Fruit fly (Drosophila melanogaster) whole organism, prepupa: ENCODE measurements around the gene RpL7-like.

Source experiments
- CG11294 ChIP-seq: fragments of 200-800 bp; sonication (Bioruptor generic); IDR thresholded peaks from 2 replicates; pipeline ENCODE4 v1.3.6; 2022; ENCODE audit warnings: missing biosample characterization, missing genetic modification characterization
- CG11902 ChIP-seq: fragments of 200-800 bp; sonication (Bioruptor generic); optimal IDR thresholded peaks from 3 replicates; lab custom pipeline; 2016; ENCODE audit warnings: missing biosample characterization, missing genetic modification characterization
- Hr38 ChIP-seq: sonication (Bioruptor generic); optimal IDR thresholded peaks from 2 replicates; lab custom pipeline; 2016; ENCODE audit warnings: missing biosample characterization, missing genetic modification characterization
- OdsH ChIP-seq: fragments of 200-800 bp; sonication (Bioruptor generic); optimal IDR thresholded peaks from 3 replicates; lab custom pipeline; 2016; ENCODE audit warnings: missing biosample characterization, missing genetic modification characterization
- pdm3 ChIP-seq: fragments of 200-800 bp; sonication (Bioruptor generic); optimal IDR thresholded peaks from 3 replicates; lab custom pipeline; 2016; ENCODE audit warnings: missing biosample characterization, missing genetic modification characterization

dm6 chr2L:12078695-12079094 lies 22.6 kb downstream of the RpL7-like start:
- TF ChIP-seq CG11294 (GFP tag; lab: Robert Waterston, UW): no peak
- no peak for TF ChIP-seq pdm3
- no peak for TF ChIP-seq OdsH (GFP tag; lab: Kevin White, UChicago)
- no peak for TF ChIP-seq CG11902 (GFP tag; lab: Kevin White, UChicago)
- TF ChIP-seq Hr38 (GFP tag; lab: Kevin White, UChicago): no peak
